Worm (Caenorhabditis elegans) whole organism, midembryonic: ENCODE measurements around the gene M117.3.

Experiments
- T22C8.4 ChIP-seq: fragments of 200-800 bp; sonication (Bioruptor generic); IDR thresholded peaks from 2 replicates; pipeline ENCODE4 v1.3.6; 2022; ENCODE audit warnings: missing genetic modification characterization, missing compliant biosample characterization
- cog-1 ChIP-seq: sonication (generic microtip); optimal IDR thresholded peaks from 2 replicates; lab custom pipeline; 2016; ENCODE audit warnings: missing genetic modification characterization, missing compliant biosample characterization
- flt-1 ChIP-seq: fragments of 200-800 bp; sonication (Bioruptor generic); IDR thresholded peaks from 2 replicates; pipeline ENCODE4 v1.3.6; 2022; ENCODE audit warnings: missing genetic modification characterization, missing compliant biosample characterization
- med-1 ChIP-seq: sonication (generic microtip); optimal IDR thresholded peaks from 2 replicates; lab custom pipeline; 2017; ENCODE audit warnings: missing genetic modification characterization, mild to moderate bottlenecking, missing compliant biosample characterization, antibody characterized with exemption, missing genetic modification reagents; ENCODE audit not compliant: insufficient read depth
- ref-1 ChIP-seq: fragments of 200-800 bp; sonication (Bioruptor generic); conservative IDR thresholded peaks from 2 replicates; pipeline ENCODE4 v1.3.6; 2022; ENCODE audit warnings: missing genetic modification reagents, missing genetic modification characterization, missing compliant biosample characterization
- tab-1 ChIP-seq: fragments of 200-800 bp; sonication (Bioruptor generic); IDR thresholded peaks from 2 replicates; pipeline ENCODE4 v1.3.6; 2022; ENCODE audit warnings: missing genetic modification characterization, missing compliant biosample characterization
- ztf-29 ChIP-seq: fragments of 200-800 bp; sonication (Bioruptor generic); IDR thresholded peaks from 2 replicates; pipeline ENCODE4 v1.3.6; 2022; ENCODE audit warnings: missing genetic modification reagents, missing genetic modification characterization, missing compliant biosample characterization

DNA sequence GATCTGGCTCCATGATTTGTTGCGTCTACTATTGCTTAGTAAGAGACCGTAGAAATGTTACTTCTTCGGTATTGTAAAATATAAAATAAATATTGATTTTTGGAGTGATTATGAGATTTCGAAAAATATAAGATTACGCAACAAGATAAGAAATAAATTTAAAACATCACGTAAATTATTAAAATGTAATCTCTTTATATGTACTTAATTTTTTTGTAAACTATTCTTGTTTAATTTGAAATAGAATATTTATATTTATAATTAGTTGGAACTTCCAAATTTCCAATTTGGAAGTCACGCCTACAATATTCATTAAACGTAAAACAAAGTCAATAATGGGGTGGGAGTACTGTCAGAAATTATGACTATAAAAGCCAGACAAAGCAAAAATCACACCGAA, 11.4 kb downstream of the M117.3 start, which contains the start of gene M117.4:
- TF ChIP-seq med-1 (GFP tag; lab: Kevin White, UChicago), result no peak
- no peak for TF ChIP-seq flt-1 (GFP tag; lab: Robert Waterston, UW)
- no peak for TF ChIP-seq ztf-29 (GFP tag; lab: Robert Waterston, UW)
- no peak for TF ChIP-seq tab-1
- TF ChIP-seq ref-1 (GFP tag; lab: Robert Waterston, UW), result no peak
- no peak for TF ChIP-seq T22C8.4 (GFP tag; lab: Robert Waterston, UW)
- no peak for TF ChIP-seq cog-1
